Fruit fly (Drosophila melanogaster): ENCODE data around the gene Ca-alpha1T.

DNA sequence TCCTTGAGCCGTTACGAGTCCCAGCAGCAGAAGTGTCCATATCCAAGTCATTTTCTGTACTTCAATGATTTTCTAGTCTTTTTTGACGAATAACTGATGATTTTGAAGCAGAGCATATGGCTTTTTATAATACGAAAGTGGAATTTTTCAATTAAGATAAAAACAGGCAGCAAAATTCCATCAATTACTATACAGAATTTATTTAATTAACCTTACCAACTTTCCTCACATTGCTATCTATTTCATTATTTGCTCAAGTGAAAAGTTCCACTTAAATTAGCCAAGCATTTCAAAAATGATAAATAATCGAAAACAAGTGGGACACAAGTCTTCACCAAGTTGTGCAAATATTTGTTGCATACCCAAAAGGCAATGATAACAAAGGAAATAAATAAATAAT is 7.5 kb upstream of the Ca-alpha1T start, which contains the start of gene CG43090:
- TF ChIP-seq ttk (optimal IDR thresholded peaks at IDR 0.05): no peak
- no peak for TF ChIP-seq insv (optimal IDR thresholded peaks at IDR 0.05)
- no peak for TF ChIP-seq psq (optimal IDR thresholded peaks at IDR 0.05)
- TF ChIP-seq h (optimal IDR thresholded peaks at IDR 0.05): no peak
- no peak for TF ChIP-seq Sin3A (optimal IDR thresholded peaks at IDR 0.05)
